Worm (Caenorhabditis elegans): ENCODE results near the gene cup-16.

The cup-16 gene

DNA sequence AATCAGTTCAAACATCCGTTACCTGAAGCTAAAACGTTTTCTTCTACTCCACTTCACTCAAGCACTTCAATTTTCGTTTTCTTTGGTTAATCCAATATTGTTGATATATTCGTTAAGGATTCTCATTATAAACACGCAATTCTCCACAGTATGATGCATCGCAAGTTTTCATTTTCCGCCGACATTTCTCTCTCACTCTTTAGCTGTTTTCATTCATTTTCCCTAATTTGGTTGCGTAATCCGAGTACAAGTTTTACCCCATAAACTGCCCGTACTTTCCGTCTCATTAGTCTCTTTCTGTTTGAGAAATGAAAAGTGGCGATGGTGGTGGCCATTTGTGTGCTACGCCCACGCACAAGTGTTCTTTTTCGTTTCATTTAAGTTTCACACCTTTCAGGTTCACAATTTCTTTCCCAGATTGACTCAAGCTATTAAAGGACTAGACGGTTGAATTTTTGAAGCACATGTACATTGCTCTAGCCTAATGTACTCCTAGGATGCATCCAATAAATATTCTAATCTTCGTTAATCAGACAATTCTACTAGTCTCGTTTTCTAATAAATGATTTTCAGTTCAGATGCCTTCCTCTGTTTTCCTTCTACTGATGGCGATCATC is 15.5 kb upstream of the cup-16 start, which contains the start of gene C34C6.3:
Gene C34C6.3, plus strand, starts transcription at position 567 of the 617 bp plus-strand sequence.
- TF ChIP-seq che-1 (tag; optimal IDR thresholded peaks at IDR 0.05) (no peak), nhr-232 (tag; optimal IDR thresholded peaks at IDR 0.05) (no peak)

DNA sequence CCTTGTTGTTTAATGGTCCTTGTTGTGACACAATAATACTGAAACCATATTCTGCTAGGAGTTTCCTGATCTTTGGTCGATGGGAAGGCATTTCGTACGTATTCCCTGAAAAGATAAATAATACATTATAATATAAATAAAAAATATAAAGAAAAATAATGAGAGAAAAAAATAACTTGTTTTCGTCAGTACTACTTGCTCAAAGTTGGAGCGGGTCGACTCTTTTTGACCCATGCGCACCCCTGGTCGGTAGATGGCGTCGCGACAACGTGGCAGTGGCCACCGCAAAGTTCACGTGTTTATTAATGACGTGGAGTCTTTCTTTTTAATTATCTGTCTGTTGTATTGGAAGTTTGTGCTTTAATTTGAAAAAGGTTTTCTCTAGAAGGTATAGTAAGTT is 11.2 kb upstream of the cup-16 start, which contains the start of gene C34C6.10:
Gene C34C6.10, minus strand, starts transcription at position 101 of the 400 bp plus-strand sequence.
- no peak for TF ChIP-seq ceh-18 (tag; optimal IDR thresholded peaks at IDR 0.05)
- no peak for TF ChIP-seq Y22D7AL.16 (tag; optimal IDR thresholded peaks at IDR 0.05)
- no peak for TF ChIP-seq fax-1 (tag; optimal IDR thresholded peaks at IDR 0.05)
- TF ChIP-seq dmd-4 (tag; optimal IDR thresholded peaks at IDR 0.05; ENCODE audit: borderline replicate concordance) = no peak
- TF ChIP-seq ceh-22 (tag; optimal IDR thresholded peaks at IDR 0.05) = no peak
- no peak for TF ChIP-seq rnt-1 (tag; optimal IDR thresholded peaks at IDR 0.05)
- no peak for TF ChIP-seq fkh-6 (tag; optimal IDR thresholded peaks at IDR 0.05)
- TF ChIP-seq ttx-3 (tag; optimal IDR thresholded peaks at IDR 0.05) = no peak
- TF ChIP-seq ets-4 (tag; optimal IDR thresholded peaks at IDR 0.05) = no peak

ce11 chrII:8698828-8699227 is 8.1 kb upstream of the cup-16 start, which contains the start of gene chdh-1:
Gene chdh-1 (minus strand): TSS chrII:8698928.
- TF ChIP-seq elt-2 (tag; optimal IDR thresholded peaks at IDR 0.05) = no peak
- TF ChIP-seq unc-86 (tag; optimal IDR thresholded peaks at IDR 0.05) = no peak
- TF ChIP-seq T23F11.4 (GFP tag; optimal IDR thresholded peaks at IDR 0.05) = no peak
- no peak for TF ChIP-seq pax-1 (tag; optimal IDR thresholded peaks at IDR 0.05)
- no peak for TF ChIP-seq fkh-10 (GFP tag; optimal IDR thresholded peaks at IDR 0.05)
- no peak for TF ChIP-seq ets-4 (tag; optimal IDR thresholded peaks at IDR 0.05)
- no peak for TF ChIP-seq tbx-7 (tag; optimal IDR thresholded peaks at IDR 0.05)
- no peak for TF ChIP-seq gmeb-2 (tag; optimal IDR thresholded peaks at IDR 0.05)
- no peak for TF ChIP-seq ceh-22 (tag; optimal IDR thresholded peaks at IDR 0.05)
- TF ChIP-seq ztf-16 (tag; optimal IDR thresholded peaks at IDR 0.05) = no peak
- TF ChIP-seq ceh-31 (tag; optimal IDR thresholded peaks at IDR 0.05) = no peak
- TF ChIP-seq nhr-232 (tag; optimal IDR thresholded peaks at IDR 0.05) = no peak
- TF ChIP-seq ceh-18 (tag; optimal IDR thresholded peaks at IDR 0.05) = no peak
- TF ChIP-seq ttx-3 (tag; optimal IDR thresholded peaks at IDR 0.05) = no peak
- no peak for TF ChIP-seq ceh-19 (GFP tag; optimal IDR thresholded peaks at IDR 0.05)
- TF ChIP-seq elt-4 (tag; optimal IDR thresholded peaks at IDR 0.05) = no peak
- TF ChIP-seq ceh-30 (tag; optimal IDR thresholded peaks at IDR 0.05) = no peak
- no peak for TF ChIP-seq Y22D7AL.16 (tag; optimal IDR thresholded peaks at IDR 0.05)
- no peak for TF ChIP-seq lim-6 (tag; optimal IDR thresholded peaks at IDR 0.05)

DNA sequence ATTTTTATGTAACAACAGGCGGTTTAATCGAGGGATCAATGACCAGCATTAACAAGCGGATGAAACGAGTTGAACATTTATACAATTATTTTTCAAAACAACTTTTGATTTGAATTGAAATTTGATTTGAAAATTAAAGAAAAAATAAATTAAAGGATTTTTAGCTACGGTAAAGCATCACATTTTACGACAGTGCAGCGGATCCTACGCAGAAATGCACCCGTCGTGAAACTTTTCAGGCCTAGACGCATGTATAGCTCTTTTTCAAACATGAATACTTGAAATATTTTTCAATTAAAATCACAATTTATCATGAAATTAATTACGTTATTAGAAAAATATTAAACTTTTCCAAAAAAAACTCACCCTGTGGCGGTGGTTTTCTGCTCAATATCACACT is 5.9 kb upstream of the cup-16 start:
- no peak for TF ChIP-seq gmeb-2 (tag; optimal IDR thresholded peaks at IDR 0.05)
- no peak for TF ChIP-seq ceh-48 (tag; optimal IDR thresholded peaks at IDR 0.05)
- TF ChIP-seq ceh-18 (tag; optimal IDR thresholded peaks at IDR 0.05) = no peak
- TF ChIP-seq ama-1 (optimal IDR thresholded peaks at IDR 0.05) = no peak
- TF ChIP-seq madf-2 (tag; optimal IDR thresholded peaks at IDR 0.05) = no peak
- TF ChIP-seq eyg-1 (tag; optimal IDR thresholded peaks at IDR 0.05) = no peak
- TF ChIP-seq ztf-16 (tag; optimal IDR thresholded peaks at IDR 0.05) = no peak
- TF ChIP-seq hlh-30 (tag; optimal IDR thresholded peaks at IDR 0.05; ENCODE audit: insufficient read depth) = no peak
- no peak for TF ChIP-seq pha-4 (tag; optimal IDR thresholded peaks at IDR 0.05)
- TF ChIP-seq fkh-6 (tag; optimal IDR thresholded peaks at IDR 0.05) = no peak
- no peak for TF ChIP-seq odd-2 (tag; optimal IDR thresholded peaks at IDR 0.05)
- no peak for TF ChIP-seq hlh-6 (tag; optimal IDR thresholded peaks at IDR 0.05)
- TF ChIP-seq pros-1 (tag; optimal IDR thresholded peaks at IDR 0.05) = no peak
- TF ChIP-seq sox-2 (GFP tag; IDR thresholded peaks at IDR 0.05) = no peak
- TF ChIP-seq ceh-2 (tag; optimal IDR thresholded peaks at IDR 0.05) = no peak
- no peak for TF ChIP-seq K09A11.1 (tag; optimal IDR thresholded peaks at IDR 0.05; ENCODE audit: insufficient read depth)
- no peak for TF ChIP-seq syd-9 (tag; optimal IDR thresholded peaks at IDR 0.05)

Measured in whole organism, late embryonic.